Fruit fly (Drosophila melanogaster): ENCODE data around the gene Wnt6.

DNA sequence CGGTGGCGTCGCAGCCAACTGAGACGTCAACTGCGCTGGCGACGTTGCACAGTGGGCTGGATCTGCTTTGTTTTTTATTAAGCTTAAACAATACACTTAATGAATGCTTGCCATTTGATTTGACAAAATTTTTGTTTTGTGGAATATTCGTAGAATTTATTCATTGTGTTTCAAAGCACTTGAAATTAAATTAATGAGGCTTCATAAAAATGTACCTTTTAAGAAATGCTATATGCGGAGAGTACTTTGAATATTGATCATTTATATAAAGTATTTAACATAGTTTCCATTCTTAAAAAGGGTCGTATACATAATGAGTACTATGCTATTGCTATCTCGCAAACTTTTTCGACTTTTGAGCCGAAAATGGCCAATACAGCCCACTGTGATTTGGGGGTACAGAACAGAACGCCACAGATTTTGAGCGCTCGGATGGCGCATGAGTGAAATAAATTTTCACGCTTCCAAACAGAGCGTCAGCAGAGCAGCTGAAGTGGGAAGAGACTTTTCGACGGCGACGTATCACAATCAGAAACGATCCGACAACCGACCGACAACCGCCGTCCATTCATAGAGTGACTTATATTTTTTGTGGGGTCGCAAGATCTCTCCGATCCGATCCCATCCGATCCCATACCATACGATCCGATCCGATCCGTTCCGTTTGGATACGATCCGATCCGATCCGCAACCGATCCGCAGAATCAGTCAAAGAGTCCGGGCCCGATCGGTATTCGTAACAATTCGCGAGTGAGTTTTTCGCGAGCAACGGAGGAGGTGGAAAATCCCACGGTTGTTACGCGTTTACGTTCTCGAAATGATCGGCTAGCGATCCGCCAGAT is at the start of gene Wnt6:
- TF ChIP-seq jim (GFP tag; optimal IDR thresholded peaks at IDR 0.05) (no peak), Abd-B (GFP tag; optimal IDR thresholded peaks at IDR 0.05) (no peak), brk (GFP tag; optimal IDR thresholded peaks at IDR 0.05) (no peak), ey (GFP tag; optimal IDR thresholded peaks at IDR 0.05) (peak; percentile 50), GATAd (GFP tag; optimal IDR thresholded peaks at IDR 0.05) (no peak), Dfd (GFP tag; optimal IDR thresholded peaks at IDR 0.05) (no peak), Hnf4 (GFP tag; optimal IDR thresholded peaks at IDR 0.05) (peak; percentile 12), h (GFP tag; optimal IDR thresholded peaks at IDR 0.05) (peak; percentile 6), sage (GFP tag; optimal IDR thresholded peaks at IDR 0.05) (no peak), Vsx2 (GFP tag; optimal IDR thresholded peaks at IDR 0.05; ENCODE audit: partially characterized antibody) (no peak), psq (GFP tag; optimal IDR thresholded peaks at IDR 0.05) (no peak), dsf (GFP tag; optimal IDR thresholded peaks at IDR 0.05; ENCODE audit: borderline replicate concordance) (no peak), HLH106 (tag; optimal IDR thresholded peaks at IDR 0.05) (no peak), Myc (optimal IDR thresholded peaks at IDR 0.05) (no peak)

All from whole organism, wandering third instar larva.